Worm (Caenorhabditis elegans) whole organism, young adult: ENCODE results near the gene dmd-7.

ENCODE experiments used
- F39B2.1 ChIP-seq: fragments of 200-800 bp; sonication (Bioruptor generic); IDR thresholded peaks from 2 replicates; pipeline ENCODE4 v1.3.6; 2022; ENCODE audit warnings: missing genetic modification reagents, missing genetic modification characterization, missing compliant biosample characterization
- K12H6.12 ChIP-seq: fragments of 200-800 bp; sonication (Bioruptor generic); optimal IDR thresholded peaks from 2 replicates; lab custom pipeline; 2018; ENCODE audit warnings: mild to moderate bottlenecking, missing genetic modification characterization, missing compliant biosample characterization
- Y53G8AR.9 ChIP-seq: fragments of 200-800 bp; sonication (Bioruptor generic); conservative IDR thresholded peaks from 2 replicates; pipeline ENCODE4 v1.3.6; 2022; ENCODE audit warnings: missing genetic modification reagents, missing genetic modification characterization, missing compliant biosample characterization
- Y79H2A.3 ChIP-seq: fragments of 200-800 bp; sonication (Bioruptor generic); conservative IDR thresholded peaks from 2 replicates; pipeline ENCODE4 v1.3.6; 2022; ENCODE audit warnings: missing genetic modification reagents, missing genetic modification characterization, missing compliant biosample characterization
- ZK185.1 ChIP-seq: sonication (generic microtip); optimal IDR thresholded peaks from 2 replicates; lab custom pipeline; 2016; ENCODE audit warnings: mild to moderate bottlenecking, missing genetic modification characterization, missing compliant biosample characterization; ENCODE audit not compliant: poor library complexity, severe bottlenecking
- ama-1 ChIP-seq, 3 experiments: fragments of 150-350 bp in 1 of 3; sonication (generic microtip) in 2 of 3; optimal IDR thresholded peaks; 2 replicates each; lab custom pipeline; 2014 to 2018; ENCODE audit warnings: missing biosample characterization in 2 of 3, missing genetic modification characterization in 2 of 3, missing genetic modification reagents in 2 of 3
- aptf-2 ChIP-seq: fragments of 200-800 bp; sonication (Bioruptor generic); conservative IDR thresholded peaks from 2 replicates; pipeline ENCODE4 v1.3.6; 2022; ENCODE audit warnings: missing genetic modification reagents, missing genetic modification characterization, missing compliant biosample characterization
- aptf-3 ChIP-seq: fragments of 200-800 bp; sonication (Bioruptor generic); IDR thresholded peaks from 2 replicates; pipeline ENCODE4 v1.3.6; 2022; ENCODE audit warnings: missing genetic modification characterization, missing compliant biosample characterization
- atf-7 ChIP-seq: sonication (generic microtip); optimal IDR thresholded peaks from 2 replicates; lab custom pipeline; 2017; ENCODE audit warnings: mild to moderate bottlenecking, missing genetic modification characterization, missing compliant biosample characterization
- attf-5 ChIP-seq: fragments of 200-800 bp; sonication (Bioruptor generic); optimal IDR thresholded peaks from 2 replicates; lab custom pipeline; 2018; ENCODE audit warnings: mild to moderate bottlenecking, missing genetic modification characterization, missing compliant biosample characterization
- attf-6 ChIP-seq: fragments of 200-800 bp; sonication (Bioruptor generic); IDR thresholded peaks from 2 replicates; pipeline ENCODE4 v1.3.6; 2022; ENCODE audit warnings: missing genetic modification reagents, missing genetic modification characterization, missing compliant biosample characterization
- bed-2 ChIP-seq: fragments of 200-800 bp; sonication (Bioruptor generic); IDR thresholded peaks from 2 replicates; pipeline ENCODE4 v1.3.6; 2022; ENCODE audit warnings: missing genetic modification reagents, missing genetic modification characterization, missing compliant biosample characterization
- ccch-3 ChIP-seq: fragments of 200-800 bp; sonication (Bioruptor generic); optimal IDR thresholded peaks from 2 replicates; lab custom pipeline; 2018; ENCODE audit warnings: mild to moderate bottlenecking, missing genetic modification characterization, missing compliant biosample characterization
- cebp-1 ChIP-seq, 2 experiments: fragments of 200-800 bp in 1 of 2; sonication (Bioruptor generic) in 1 of 2; sonication (generic microtip) in 1 of 2; IDR thresholded peaks in 1 of 2; optimal IDR thresholded peaks in 1 of 2; 2 replicates each; pipeline versions ENCODE4 v1.3.6 to Lab custom; 2017 to 2022; ENCODE audit warnings: missing compliant biosample characterization in 2 of 2, missing genetic modification characterization in 2 of 2, mild to moderate bottlenecking in 1 of 2, missing genetic modification reagents in 1 of 2, moderate library complexity in 1 of 2
- chd-7 ChIP-seq: sonication (generic microtip); optimal IDR thresholded peaks from 2 replicates; lab custom pipeline; 2016; ENCODE audit warnings: mild to moderate bottlenecking, missing genetic modification characterization, moderate library complexity, missing compliant biosample characterization
- dox-1 ChIP-seq: fragments of 200-800 bp; sonication (Bioruptor generic); IDR thresholded peaks from 2 replicates; pipeline ENCODE4 v1.3.6; 2022; ENCODE audit warnings: missing genetic modification reagents, missing genetic modification characterization, missing compliant biosample characterization
- ets-4 ChIP-seq: fragments of 200-800 bp; sonication (Bioruptor generic); optimal IDR thresholded peaks from 2 replicates; lab custom pipeline; 2018; ENCODE audit warnings: mild to moderate bottlenecking, missing genetic modification characterization, missing compliant biosample characterization
- him-1 ChIP-seq: sonication (generic microtip); optimal IDR thresholded peaks from 2 replicates; lab custom pipeline; 2016; ENCODE audit warnings: missing genotype, missing genetic modification reagents, missing genetic modification characterization, missing compliant biosample characterization
- hmg-1.2 ChIP-seq: fragments of 200-800 bp; sonication (Bioruptor generic); IDR thresholded peaks from 2 replicates; pipeline ENCODE4 v1.3.6; 2022; ENCODE audit warnings: missing genetic modification reagents, missing genetic modification characterization, missing compliant biosample characterization
- hrde-1 ChIP-seq: sonication (generic microtip); optimal IDR thresholded peaks from 2 replicates; lab custom pipeline; 2016; ENCODE audit warnings: missing genetic modification characterization, mild to moderate bottlenecking, missing compliant biosample characterization, moderate library complexity, missing genotype, missing genetic modification reagents, borderline replicate concordance
- lag-1 ChIP-seq: fragments of 200-800 bp; sonication (Bioruptor generic); IDR thresholded peaks from 2 replicates; pipeline ENCODE4 v1.3.6; 2022; ENCODE audit warnings: missing genetic modification reagents, missing genetic modification characterization, missing compliant biosample characterization
- let-607 ChIP-seq, 2 experiments: fragments of 200-800 bp in 1 of 2; sonication (Bioruptor generic) in 1 of 2; sonication (generic microtip) in 1 of 2; optimal IDR thresholded peaks; 2 replicates each; lab custom pipeline; 2016 to 2018; ENCODE audit warnings: mild to moderate bottlenecking in 2 of 2, missing compliant biosample characterization in 2 of 2, missing genetic modification characterization in 2 of 2, moderate library complexity in 2 of 2, missing genotype in 1 of 2
- lin-26 ChIP-seq: fragments of 200-800 bp; sonication (Bioruptor generic); IDR thresholded peaks from 2 replicates; pipeline ENCODE4 v1.3.6; 2022; ENCODE audit warnings: missing genetic modification reagents, missing genetic modification characterization, missing compliant biosample characterization
- lin-35 ChIP-seq, 3 experiments: fragments of 150-350 bp in 2 of 3; sonication (generic microtip) in 1 of 3; optimal IDR thresholded peaks; 2 replicates each; lab custom pipeline; 2014 to 2018; ENCODE audit warnings: missing biosample characterization in 3 of 3, missing genetic modification characterization in 3 of 3, missing genetic modification reagents in 3 of 3
- madf-10 ChIP-seq: sonication (generic microtip); optimal IDR thresholded peaks from 2 replicates; lab custom pipeline; 2016; ENCODE audit warnings: mild to moderate bottlenecking, missing genetic modification characterization, missing compliant biosample characterization
- madf-6 ChIP-seq: fragments of 200-800 bp; sonication (Bioruptor generic); IDR thresholded peaks from 2 replicates; pipeline ENCODE4 v1.3.6; 2022; ENCODE audit warnings: missing genetic modification reagents, missing genetic modification characterization, missing compliant biosample characterization
- madf-8 ChIP-seq: fragments of 200-800 bp; sonication (Bioruptor generic); conservative IDR thresholded peaks from 2 replicates; pipeline ENCODE4 v1.3.6; 2022; ENCODE audit warnings: missing genetic modification reagents, missing genetic modification characterization, missing compliant biosample characterization
- mcd-1 ChIP-seq: fragments of 200-800 bp; sonication (Bioruptor generic); IDR thresholded peaks from 2 replicates; pipeline ENCODE4 v1.3.6; 2022; ENCODE audit warnings: missing genetic modification reagents, missing genetic modification characterization, missing compliant biosample characterization
- mel-28 ChIP-seq: sonication (generic microtip); optimal IDR thresholded peaks from 2 replicates; lab custom pipeline; 2016; ENCODE audit warnings: borderline replicate concordance, mild to moderate bottlenecking, missing genetic modification characterization, missing compliant biosample characterization
- nfya-2 ChIP-seq: fragments of 200-800 bp; sonication (Bioruptor generic); IDR thresholded peaks from 2 replicates; pipeline ENCODE4 v1.3.6; 2022; ENCODE audit warnings: missing genetic modification reagents, missing genetic modification characterization, missing compliant biosample characterization
- pbrm-1 ChIP-seq: fragments of 200-800 bp; sonication (Bioruptor generic); IDR thresholded peaks from 2 replicates; pipeline ENCODE4 v1.3.6; 2022; ENCODE audit warnings: missing genetic modification reagents, missing genetic modification characterization, missing compliant biosample characterization
- rcor-1 ChIP-seq: fragments of 200-800 bp; sonication (Bioruptor generic); IDR thresholded peaks from 2 replicates; pipeline ENCODE4 v1.3.6; 2022; ENCODE audit warnings: missing genetic modification reagents, missing genetic modification characterization, missing compliant biosample characterization
- snpc-1.3 ChIP-seq: sonication (generic microtip); optimal IDR thresholded peaks from 2 replicates; lab custom pipeline; 2017; ENCODE audit warnings: missing genetic modification characterization, mild to moderate bottlenecking, missing compliant biosample characterization, antibody characterized with exemption, moderate library complexity, missing genotype, missing genetic modification reagents; ENCODE audit not compliant: insufficient read depth
- snpc-3.4 ChIP-seq: sonication (generic microtip); optimal IDR thresholded peaks from 2 replicates; lab custom pipeline; 2017; ENCODE audit warnings: missing genetic modification characterization, mild to moderate bottlenecking, missing compliant biosample characterization, antibody characterized with exemption, moderate library complexity, missing genotype, missing genetic modification reagents
- snpc-4 ChIP-seq, 5 experiments: fragments of 150-350 bp in 1 of 5; sonication (generic microtip) in 4 of 5; optimal IDR thresholded peaks; 2 replicates each; lab custom pipeline; 2014 to 2018; ENCODE audit warnings: missing genetic modification characterization in 5 of 5, missing biosample characterization in 3 of 5, antibody characterized with exemption in 2 of 5, mild to moderate bottlenecking in 2 of 5, missing compliant biosample characterization in 2 of 5, missing genotype in 2 of 5, moderate library complexity in 2 of 5, missing genetic modification reagents in 1 of 5
- tbp1 ChIP-seq: fragments of 200-800 bp; sonication (Bioruptor generic); optimal IDR thresholded peaks from 2 replicates; lab custom pipeline; 2018; ENCODE audit warnings: mild to moderate bottlenecking, missing genetic modification characterization, missing compliant biosample characterization
- tbx-9 ChIP-seq: sonication (generic microtip); optimal IDR thresholded peaks from 2 replicates; lab custom pipeline; 2016; ENCODE audit warnings: borderline replicate concordance, missing genetic modification characterization, inconsistent platforms, missing compliant biosample characterization
- tlf-1 ChIP-seq: fragments of 200-800 bp; sonication (Bioruptor generic); optimal IDR thresholded peaks from 2 replicates; lab custom pipeline; 2018; ENCODE audit warnings: mild to moderate bottlenecking, missing genetic modification characterization, missing compliant biosample characterization
- zim-3 ChIP-seq: sonication (generic microtip); optimal IDR thresholded peaks from 2 replicates; lab custom pipeline; 2017; ENCODE audit warnings: mild to moderate bottlenecking, missing genetic modification characterization, moderate library complexity, missing compliant biosample characterization
- ztf-22 ChIP-seq: fragments of 200-800 bp; sonication (Bioruptor generic); optimal IDR thresholded peaks from 2 replicates; lab custom pipeline; 2018; ENCODE audit warnings: mild to moderate bottlenecking, missing genetic modification characterization, moderate library complexity, missing compliant biosample characterization
- ztf-6 ChIP-seq: fragments of 200-800 bp; sonication (Bioruptor generic); IDR thresholded peaks from 2 replicates; pipeline ENCODE4 v1.3.6; 2022; ENCODE audit warnings: missing genetic modification reagents, missing genetic modification characterization, missing compliant biosample characterization

The dmd-7 gene

DNA sequence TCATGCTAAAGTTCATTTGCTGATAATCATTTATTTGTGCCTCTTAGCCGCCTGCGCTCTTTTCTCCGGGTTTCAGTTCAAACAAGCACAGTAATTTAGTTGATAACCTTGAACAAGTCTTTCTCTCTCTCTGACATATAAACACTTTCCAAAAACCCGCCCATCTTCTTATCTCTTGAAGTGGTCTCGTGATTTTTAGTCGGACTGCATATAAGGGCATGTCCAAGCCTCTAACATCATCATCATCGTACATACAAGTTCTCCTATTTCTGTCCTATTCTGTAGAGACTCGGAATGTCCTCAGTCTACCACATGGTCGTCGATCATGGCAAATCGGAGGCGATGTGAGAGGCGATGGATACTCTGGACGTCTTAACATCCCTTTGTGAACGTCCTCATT is 29.5 kb downstream of the dmd-7 start, which contains the start of gene F31F7.1 (continued):
- TF ChIP-seq tlf-1 (peak; percentile 5), chd-7 (no peak), ztf-6 (GFP tag; lab: Robert Waterston, UW) (no peak), atf-7 (peak; percentile 46), snpc-3.4 (no peak), dox-1 (GFP tag; lab: Robert Waterston, UW) (peak; percentile 56), aptf-2 (GFP tag; lab: Robert Waterston, UW) (no peak), pbrm-1 (GFP tag; lab: Robert Waterston, UW) (0 out of 2 replicates have a peak, but pooled peaks have one; percentile 6), ets-4 (peak; percentile 17), ztf-22 (peak; percentile 76), snpc-4 (GFP tag; optimal IDR thresholded peaks at IDR 0.05; lab: Kevin White, UChicago) (no peak), snpc-4 (tag; optimal IDR thresholded peaks at IDR 0.05; lab: Kevin White, UChicago) (no peak), hmg-1.2 (GFP tag; lab: Robert Waterston, UW) (no peak), nfya-2 (no peak), ama-1 (optimal IDR thresholded peaks at IDR 0.05; lab: Kevin White, UChicago) (peak; percentile 77), ama-1 (GFP tag; optimal IDR thresholded peaks at IDR 0.05; lab: Kevin White, UChicago) (no peak), tbx-9 (tag; lab: Kevin White, UChicago) (no peak), madf-8 (GFP tag; lab: Robert Waterston, UW) (no peak), tbp1 (GFP tag; lab: Kevin White, UChicago) (peak; percentile 49), madf-10 (tag; lab: Kevin White, UChicago) (peak; percentile 49), madf-6 (no peak), let-607 (tag; optimal IDR thresholded peaks at IDR 0.05; lab: Kevin White, UChicago) (peak in 1 of 2 experiments; percentile 20), attf-6 (GFP tag; lab: Robert Waterston, UW) (no peak), cebp-1 (GFP tag; IDR thresholded peaks at IDR 0.05; lab: Robert Waterston, UW) (no peak), cebp-1 (tag; optimal IDR thresholded peaks at IDR 0.05; lab: Kevin White, UChicago) (peak; percentile 17), lin-26 (GFP tag; lab: Robert Waterston, UW) (no peak), lin-35 (GFP tag; optimal IDR thresholded peaks at IDR 0.05; lab: Kevin White, UChicago) (no peak)

DNA sequence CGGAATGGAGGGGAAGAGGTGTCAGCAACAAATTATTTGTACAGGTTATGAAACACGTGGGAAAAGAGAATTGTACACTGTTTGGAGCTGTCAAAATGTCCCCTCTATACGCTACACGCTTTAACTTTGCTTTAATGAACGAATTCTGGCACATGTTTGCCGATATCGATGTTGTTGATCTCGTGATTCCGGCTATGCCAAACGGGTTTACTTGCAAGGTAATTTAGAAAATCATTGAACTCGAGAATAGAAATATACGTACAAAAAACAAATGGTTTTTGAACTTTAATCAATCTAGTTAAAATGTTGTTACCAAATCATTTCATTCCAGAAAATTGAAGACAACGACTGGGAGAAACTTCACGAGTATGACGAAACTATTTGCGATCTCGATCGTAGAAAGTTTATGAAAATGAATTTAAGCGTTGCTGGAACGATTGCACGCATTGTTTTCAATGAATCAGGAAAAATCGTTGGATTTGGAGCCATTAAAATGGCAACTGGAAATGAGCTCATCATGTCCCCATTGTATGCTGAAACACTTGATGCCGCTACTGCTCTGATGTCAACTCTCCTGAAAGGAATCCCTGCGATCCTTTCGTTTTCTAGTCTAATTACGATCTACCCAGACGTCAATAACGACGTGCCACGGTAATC is 30.6 kb downstream of the dmd-7 start:
- TF ChIP-seq rcor-1 (GFP tag; lab: Robert Waterston, UW) (0 out of 2 replicates have a peak, but pooled peaks have one; percentile 11), cebp-1 (GFP tag; IDR thresholded peaks at IDR 0.05; lab: Robert Waterston, UW) (no peak), cebp-1 (tag; optimal IDR thresholded peaks at IDR 0.05; lab: Kevin White, UChicago) (peak; percentile 30), aptf-3 (GFP tag; lab: Robert Waterston, UW) (0 out of 2 replicates have a peak, but pooled peaks have one; percentile 37), mcd-1 (no peak), mel-28 (tag; lab: Kevin White, UChicago) (no peak), Y79H2A.3 (GFP tag; lab: Robert Waterston, UW) (no peak), lin-26 (GFP tag; lab: Robert Waterston, UW) (0 out of 2 replicates have a peak, but pooled peaks have one; percentile 61), tbp1 (GFP tag; lab: Kevin White, UChicago) (no peak), lag-1 (GFP tag; lab: Robert Waterston, UW) (no peak), hrde-1 (tag; lab: Kevin White, UChicago) (no peak), zim-3 (peak; percentile 35), tbx-9 (tag; lab: Kevin White, UChicago) (no peak), lin-35 (GFP tag; optimal IDR thresholded peaks at IDR 0.05; lab: Kevin White, UChicago) (no peak), attf-6 (GFP tag; lab: Robert Waterston, UW) (no peak), F39B2.1 (no peak), Y53G8AR.9 (GFP tag; lab: Robert Waterston, UW) (peak; percentile 32), madf-6 (no peak), ZK185.1 (tag; lab: Kevin White, UChicago) (peak; percentile 47), ama-1 (optimal IDR thresholded peaks at IDR 0.05; lab: Kevin White, UChicago) (peak; percentile 77), ama-1 (GFP tag; optimal IDR thresholded peaks at IDR 0.05; lab: Kevin White, UChicago) (no peak), snpc-3.4 (no peak), K12H6.12 (no peak), ccch-3 (GFP tag; lab: Kevin White, UChicago) (no peak), hmg-1.2 (GFP tag; lab: Robert Waterston, UW) (peak; percentile 5; the same call in 1 of the 2 replicates), him-1 (tag; lab: Kevin White, UChicago) (no peak), tlf-1 (no peak), snpc-1.3 (tag; lab: Kevin White, UChicago) (no peak), attf-5 (GFP tag; lab: Kevin White, UChicago) (no peak), bed-2 (no peak)
